Worm (Caenorhabditis elegans) whole organism, L3 larva: Measurements from ENCODE around the gene F42A9.8.

ENCODE experiments used
- ZK546.5 ChIP-seq: sonication (generic microtip); optimal IDR thresholded peaks from 2 replicates; lab custom pipeline; 2017; ENCODE audit warnings: missing biosample characterization, missing genetic modification characterization
- aly-2 ChIP-seq: fragments of 150-350 bp; optimal IDR thresholded peaks from 2 replicates; lab custom pipeline; 2014; ENCODE audit warnings: missing biosample characterization, missing genetic modification characterization
- ceh-9 ChIP-seq: sonication (generic microtip); optimal IDR thresholded peaks from 2 replicates; lab custom pipeline; 2018; ENCODE audit warnings: missing biosample characterization, missing genetic modification characterization
- elt-1 ChIP-seq: fragments of 150-350 bp; optimal IDR thresholded peaks from 2 replicates; lab custom pipeline; 2014; ENCODE audit warnings: missing biosample characterization, missing genetic modification characterization
- elt-2 ChIP-seq: sonication (generic microtip); optimal IDR thresholded peaks from 2 replicates; lab custom pipeline; 2016; ENCODE audit warnings: missing genetic modification reagents, mild to moderate bottlenecking, missing genetic modification characterization, missing compliant biosample characterization
- eor-1 ChIP-seq, 2 experiments: fragments of 150-350 bp; optimal IDR thresholded peaks; 2 replicates each; lab custom pipeline; 2014 to 2018; ENCODE audit warnings: missing biosample characterization in 2 of 2, missing genetic modification characterization in 2 of 2
- fos-1 ChIP-seq: fragments of 150-350 bp; optimal IDR thresholded peaks from 2 replicates; lab custom pipeline; 2014; ENCODE audit warnings: missing biosample characterization, missing genetic modification characterization
- lin-39 ChIP-seq: fragments of 150-350 bp; optimal IDR thresholded peaks from 2 replicates; lab custom pipeline; 2018; ENCODE audit warnings: missing biosample characterization, missing genetic modification reagents, missing genetic modification characterization
- nhr-11 ChIP-seq: fragments of 150-350 bp; optimal IDR thresholded peaks from 2 replicates; lab custom pipeline; 2014; ENCODE audit warnings: missing biosample characterization, missing genetic modification characterization
- nhr-23 ChIP-seq: fragments of 150-350 bp; optimal IDR thresholded peaks from 2 replicates; lab custom pipeline; 2014; ENCODE audit warnings: missing biosample characterization, missing genetic modification reagents, missing genetic modification characterization
- pqm-1 ChIP-seq: fragments of 150-350 bp; optimal IDR thresholded peaks from 2 replicates; lab custom pipeline; 2017; ENCODE audit warnings: missing biosample characterization, missing genetic modification characterization, inconsistent platforms
- skn-1 ChIP-seq: fragments of 150-350 bp; optimal IDR thresholded peaks from 2 replicates; lab custom pipeline; 2014; ENCODE audit warnings: missing biosample characterization, missing genetic modification characterization
- snpc-4 ChIP-seq: fragments of 150-350 bp; optimal IDR thresholded peaks from 2 replicates; lab custom pipeline; 2014; ENCODE audit warnings: missing biosample characterization, missing genetic modification characterization
- ztf-4 ChIP-seq: fragments of 150-350 bp; optimal IDR thresholded peaks from 2 replicates; lab custom pipeline; 2014; ENCODE audit warnings: missing biosample characterization, missing genetic modification characterization

ce11 chrIV:8585076-8586033 lies 33.2 kb downstream of the F42A9.8 start, which contains the start of gene catp-7:
- TF ChIP-seq skn-1 (tag; lab: Kevin White, UChicago), result peak; percentile 67
- no peak for TF ChIP-seq elt-1 (tag; lab: Kevin White, UChicago)
- no peak for TF ChIP-seq nhr-11 (tag; lab: Kevin White, UChicago)
- TF ChIP-seq ceh-9 (tag; lab: Kevin White, UChicago), result no peak
- TF ChIP-seq snpc-4 (tag; lab: Kevin White, UChicago), result no peak
- no peak for TF ChIP-seq ztf-4 (tag; lab: Kevin White, UChicago)
- TF ChIP-seq nhr-23, result no peak
- no peak for TF ChIP-seq lin-39
- peak; percentile 97 for TF ChIP-seq elt-2
- TF ChIP-seq ZK546.5 (tag; lab: Kevin White, UChicago), result no peak
- no peak for TF ChIP-seq eor-1 (tag; optimal IDR thresholded peaks at IDR 0.05; lab: Kevin White, UChicago)
- TF ChIP-seq aly-2, result no peak
- TF ChIP-seq fos-1 (tag; lab: Kevin White, UChicago), result no peak
- TF ChIP-seq pqm-1 (tag; lab: Kevin White, UChicago), result peak; percentile 93
